Fruit fly (Drosophila melanogaster) whole organism, embryonic: ENCODE results near the gene CG7506.

Source experiments
- Antp ChIP-seq: fragments of 200-800 bp; sonication (Bioruptor generic); optimal IDR thresholded peaks from 3 replicates; lab custom pipeline; 2016; ENCODE audit warnings: missing biosample characterization, missing genetic modification characterization
- C15 ChIP-seq: fragments of 200-800 bp; sonication (Bioruptor generic); IDR thresholded peaks from 3 replicates; pipeline ENCODE4 v1.3.6; 2022; ENCODE audit warnings: missing biosample characterization, missing genetic modification characterization
- CG10654 ChIP-seq: fragments of 200-800 bp; sonication (Bioruptor generic); optimal IDR thresholded peaks from 2 replicates; lab custom pipeline; 2016; ENCODE audit warnings: missing biosample characterization, missing genetic modification characterization
- CG10979 ChIP-seq: fragments of 200-800 bp; sonication (Bioruptor generic); optimal IDR thresholded peaks from 2 replicates; lab custom pipeline; 2018; ENCODE audit warnings: missing biosample characterization, mild to moderate bottlenecking, missing genetic modification characterization, moderate library complexity
- CG12659 ChIP-seq: fragments of 200-800 bp; sonication (Bioruptor generic); optimal IDR thresholded peaks from 3 replicates; lab custom pipeline; 2017; ENCODE audit warnings: mild to moderate bottlenecking, missing biosample characterization, missing genetic modification reagents, missing genetic modification characterization
- CG14441 ChIP-seq: fragments of 200-800 bp; sonication (Bioruptor generic); IDR thresholded peaks from 2 replicates; pipeline ENCODE4 v1.3.6; 2022; ENCODE audit warnings: missing biosample characterization, missing genetic modification characterization
- CG18619 ChIP-seq: fragments of 200-800 bp; sonication (Bioruptor generic); optimal IDR thresholded peaks from 3 replicates; lab custom pipeline; 2017; ENCODE audit warnings: missing biosample characterization, mild to moderate bottlenecking, missing genetic modification characterization
- CG2678 ChIP-seq: fragments of 200-800 bp; sonication (Bioruptor generic); optimal IDR thresholded peaks from 3 replicates; lab custom pipeline; 2019; ENCODE audit warnings: missing biosample characterization, mild to moderate bottlenecking, missing genetic modification characterization, moderate library complexity
- CG2712 ChIP-seq: fragments of 200-800 bp; optimal IDR thresholded peaks from 3 replicates; lab custom pipeline; 2019; ENCODE audit warnings: missing biosample characterization, mild to moderate bottlenecking, missing genetic modification characterization, moderate library complexity
- CG34224 ChIP-seq: fragments of 200-800 bp; sonication (Bioruptor generic); IDR thresholded peaks from 3 replicates; pipeline ENCODE4 v1.3.6; 2022; ENCODE audit warnings: missing biosample characterization, missing genetic modification characterization; ENCODE audit not compliant: partially characterized antibody
- CG6175 ChIP-seq: fragments of 200-800 bp; sonication (Bioruptor generic); IDR thresholded peaks from 3 replicates; pipeline ENCODE4 v1.3.6; 2022; ENCODE audit warnings: missing biosample characterization, missing genetic modification characterization
- CG6854 ChIP-seq: fragments of 200-800 bp; sonication (Bioruptor generic); optimal IDR thresholded peaks from 3 replicates; lab custom pipeline; 2017; ENCODE audit warnings: missing biosample characterization, mild to moderate bottlenecking, missing genetic modification characterization
- CG7745 ChIP-seq: fragments of 200-800 bp; sonication (Bioruptor generic); optimal IDR thresholded peaks from 2 replicates; lab custom pipeline; 2018; ENCODE audit warnings: missing biosample characterization, mild to moderate bottlenecking, missing genetic modification characterization, moderate library complexity
- CG8281 ChIP-seq: fragments of 200-800 bp; sonication (Bioruptor generic); optimal IDR thresholded peaks from 2 replicates; lab custom pipeline; 2018; ENCODE audit warnings: missing biosample characterization, mild to moderate bottlenecking, missing genetic modification characterization, moderate library complexity
- CG8388 ChIP-seq: fragments of 200-800 bp; sonication (Bioruptor generic); optimal IDR thresholded peaks from 2 replicates; lab custom pipeline; 2019; ENCODE audit warnings: missing biosample characterization, mild to moderate bottlenecking, missing genetic modification characterization, moderate library complexity
- CG8924 ChIP-seq: fragments of 200-800 bp; optimal IDR thresholded peaks from 3 replicates; lab custom pipeline; 2019; ENCODE audit warnings: missing biosample characterization, mild to moderate bottlenecking, missing genetic modification characterization, moderate library complexity
- CG8944 ChIP-seq: fragments of 200-800 bp; sonication (Bioruptor generic); optimal IDR thresholded peaks from 3 replicates; lab custom pipeline; 2016; ENCODE audit warnings: missing biosample characterization, missing genetic modification characterization
- CG9876 ChIP-seq: fragments of 200-800 bp; sonication (Bioruptor generic); optimal IDR thresholded peaks from 2 replicates; lab custom pipeline; 2016; ENCODE audit warnings: missing biosample characterization, missing genetic modification characterization
- CoRest ChIP-seq: fragments of 200-800 bp; sonication (Bioruptor generic); optimal IDR thresholded peaks from 3 replicates; lab custom pipeline; 2018; ENCODE audit warnings: missing biosample characterization, mild to moderate bottlenecking, missing genetic modification characterization, moderate library complexity
- D19A ChIP-seq: fragments of 200-800 bp; optimal IDR thresholded peaks from 3 replicates; lab custom pipeline; 2019; ENCODE audit warnings: missing biosample characterization, mild to moderate bottlenecking, missing genetic modification characterization, moderate library complexity
- GATAe ChIP-seq: fragments of 200-800 bp; sonication (Bioruptor generic); conservative IDR thresholded peaks from 2 replicates; pipeline ENCODE4 v1.3.6; 2022; ENCODE audit warnings: missing biosample characterization, missing genetic modification characterization
- HLH3B ChIP-seq: fragments of 200-800 bp; sonication (Bioruptor generic); IDR thresholded peaks from 2 replicates; pipeline ENCODE4 v1.3.6; 2022; ENCODE audit warnings: missing biosample characterization, missing genetic modification characterization
- HLH4C ChIP-seq: fragments of 200-800 bp; sonication (Bioruptor generic); IDR thresholded peaks from 3 replicates; pipeline ENCODE4 v1.3.6; 2022; ENCODE audit warnings: missing biosample characterization, missing genetic modification characterization; ENCODE audit not compliant: partially characterized antibody
- Hand ChIP-seq: fragments of 200-800 bp; sonication (Bioruptor generic); optimal IDR thresholded peaks from 2 replicates; lab custom pipeline; 2017; ENCODE audit warnings: mild to moderate bottlenecking, missing biosample characterization, missing genetic modification reagents, missing genetic modification characterization
- Med ChIP-seq: fragments of 200-800 bp; sonication (Bioruptor generic); peaks from one replicate; lab custom pipeline; 2016; ENCODE audit warnings: missing biosample characterization, missing genetic modification characterization, mild to moderate bottlenecking, inconsistent platforms, moderate library complexity
- Ssrp ChIP-seq: fragments of 200-800 bp; sonication (Bioruptor generic); optimal IDR thresholded peaks from 2 replicates; lab custom pipeline; 2018; ENCODE audit warnings: missing biosample characterization, mild to moderate bottlenecking, missing genetic modification characterization, moderate library complexity
- ab ChIP-seq: fragments of 200-800 bp; sonication (Bioruptor generic); optimal IDR thresholded peaks from 2 replicates; lab custom pipeline; 2016; ENCODE audit warnings: missing biosample characterization, missing genetic modification characterization
- ara ChIP-seq: fragments of 200-800 bp; sonication (Bioruptor generic); IDR thresholded peaks from 2 replicates; pipeline ENCODE4 v1.3.6; 2022; ENCODE audit warnings: missing biosample characterization, missing genetic modification characterization
- ase ChIP-seq: fragments of 200-800 bp; sonication (Bioruptor generic); IDR thresholded peaks from 3 replicates; pipeline ENCODE4 v1.3.6; 2022; ENCODE audit warnings: missing biosample characterization, missing genetic modification characterization
- ash1 ChIP-seq: fragments of 200-800 bp; sonication (Bioruptor generic); optimal IDR thresholded peaks from 2 replicates; lab custom pipeline; 2018; ENCODE audit warnings: missing biosample characterization, mild to moderate bottlenecking, missing genetic modification characterization
- cato ChIP-seq: fragments of 200-800 bp; sonication (Bioruptor generic); optimal IDR thresholded peaks from 2 replicates; lab custom pipeline; 2016; ENCODE audit warnings: missing biosample characterization, missing genetic modification characterization, borderline replicate concordance
- da ChIP-seq: fragments of 200-800 bp; sonication (Bioruptor generic); optimal IDR thresholded peaks from 2 replicates; lab custom pipeline; 2016; ENCODE audit warnings: missing biosample characterization, missing genetic modification characterization
- disco-r ChIP-seq: fragments of 200-800 bp; sonication (Bioruptor generic); optimal IDR thresholded peaks from 2 replicates; lab custom pipeline; 2016; ENCODE audit warnings: missing biosample characterization, missing genetic modification characterization
- dmrt11E ChIP-seq: fragments of 200-800 bp; sonication (Bioruptor generic); optimal IDR thresholded peaks from 3 replicates; lab custom pipeline; 2018; ENCODE audit warnings: missing biosample characterization, mild to moderate bottlenecking, missing genetic modification characterization, moderate library complexity
- dmrt99B ChIP-seq: fragments of 200-800 bp; sonication (Bioruptor generic); optimal IDR thresholded peaks from 2 replicates; lab custom pipeline; 2018; ENCODE audit warnings: missing biosample characterization, mild to moderate bottlenecking, missing genetic modification characterization, moderate library complexity
- en ChIP-seq: fragments of 200-800 bp; sonication (Bioruptor generic); optimal IDR thresholded peaks from 2 replicates; lab custom pipeline; 2016; ENCODE audit warnings: missing biosample characterization, missing genetic modification characterization
- exex ChIP-seq: fragments of 200-800 bp; sonication (Bioruptor generic); optimal IDR thresholded peaks from 4 replicates; lab custom pipeline; 2018; ENCODE audit warnings: missing biosample characterization, mild to moderate bottlenecking, missing genetic modification characterization, moderate library complexity
- fd64A ChIP-seq: fragments of 200-800 bp; sonication (Bioruptor generic); optimal IDR thresholded peaks from 3 replicates; lab custom pipeline; 2018; ENCODE audit warnings: missing biosample characterization, mild to moderate bottlenecking, missing genetic modification characterization
- fru ChIP-seq: fragments of >200 bp; optimal IDR thresholded peaks from 2 replicates; lab custom pipeline; 2017
- gce ChIP-seq: fragments of 200-800 bp; sonication (Bioruptor generic); IDR thresholded peaks from 3 replicates; pipeline ENCODE4 v1.3.6; 2022; ENCODE audit warnings: missing biosample characterization, missing genetic modification characterization
- gcm2 ChIP-seq: fragments of 200-800 bp; sonication (Bioruptor generic); optimal IDR thresholded peaks from 2 replicates; lab custom pipeline; 2016; ENCODE audit warnings: missing biosample characterization, missing genetic modification characterization
- h ChIP-seq: fragments of >200 bp; optimal IDR thresholded peaks from 2 replicates; lab custom pipeline; 2017
- ind ChIP-seq: fragments of 200-800 bp; sonication (Bioruptor generic); optimal IDR thresholded peaks from 3 replicates; lab custom pipeline; 2016; ENCODE audit warnings: missing biosample characterization, missing genetic modification characterization
- knrl ChIP-seq: fragments of 200-800 bp; sonication (Bioruptor generic); IDR thresholded peaks from 3 replicates; pipeline ENCODE4 v1.3.6; 2022; ENCODE audit warnings: missing biosample characterization, missing genetic modification characterization; ENCODE audit not compliant: partially characterized antibody
- lbe ChIP-seq: fragments of 200-800 bp; sonication (Bioruptor generic); optimal IDR thresholded peaks from 2 replicates; lab custom pipeline; 2016; ENCODE audit warnings: missing biosample characterization, mild to moderate bottlenecking, missing genetic modification characterization
- nmo ChIP-seq: fragments of 200-800 bp; sonication (Bioruptor generic); optimal IDR thresholded peaks from 2 replicates; lab custom pipeline; 2018; ENCODE audit warnings: missing biosample characterization, mild to moderate bottlenecking, missing genetic modification characterization, moderate library complexity
- pita ChIP-seq: fragments of 200-800 bp; sonication (Bioruptor generic); optimal IDR thresholded peaks from 2 replicates; lab custom pipeline; 2017; ENCODE audit warnings: missing biosample characterization, mild to moderate bottlenecking, missing genetic modification characterization
- pnt ChIP-seq: fragments of 200-800 bp; sonication (Bioruptor generic); optimal IDR thresholded peaks from 3 replicates; lab custom pipeline; 2016; ENCODE audit warnings: missing biosample characterization, missing genetic modification characterization
- pum ChIP-seq: fragments of 200-800 bp; sonication (Bioruptor generic); optimal IDR thresholded peaks from 2 replicates; lab custom pipeline; 2016; ENCODE audit warnings: missing biosample characterization, missing genetic modification characterization
- unpg ChIP-seq: fragments of 200-800 bp; sonication (Bioruptor generic); optimal IDR thresholded peaks from 3 replicates; lab custom pipeline; 2018; ENCODE audit warnings: missing biosample characterization, mild to moderate bottlenecking, missing genetic modification characterization, moderate library complexity
- vvl ChIP-seq: fragments of 200-800 bp; sonication (Bioruptor generic); IDR thresholded peaks from 2 replicates; pipeline ENCODE4 v1.3.6; 2022; ENCODE audit warnings: missing biosample characterization, missing genetic modification characterization

CG7506 gene

dm6 chr3L:7614226-7614625 is 27.2 kb downstream of the CG7506 start (continued):
- TF ChIP-seq gce (GFP tag; lab: Robert Waterston, UW) (peak; percentile 32; the same call in 1 of the 3 replicates), vvl (0 out of 2 replicates have a peak, but pooled peaks have one; percentile 37), Hand (GFP tag; lab: Kevin White, UChicago) (no peak), CG6175 (GFP tag; lab: Robert Waterston, UW) (peak; percentile 54; the same call in 1 of the 3 replicates), Ssrp (tag; lab: Kevin White, UChicago) (peak; percentile 53), CG9876 (GFP tag; lab: Kevin White, UChicago) (no peak), gcm2 (GFP tag; lab: Kevin White, UChicago) (no peak), CG34224 (GFP tag; lab: Robert Waterston, UW) (no peak), dmrt99B (tag; lab: Kevin White, UChicago) (peak; percentile 68), CG2678 (tag; lab: Kevin White, UChicago) (peak; percentile 65), D19A (tag; lab: Kevin White, UChicago) (peak; percentile 30), pnt (GFP tag; lab: Kevin White, UChicago) (peak; percentile 25), HLH3B (GFP tag; lab: Robert Waterston, UW) (no peak), ara (0 out of 2 replicates have a peak, but pooled peaks have one; percentile 25), ab (GFP tag; lab: Kevin White, UChicago) (no peak), fru (lab: Kevin White, UChicago) (no peak), CG6854 (GFP tag; lab: Kevin White, UChicago) (no peak), Antp (GFP tag; lab: Kevin White, UChicago) (peak; percentile 20), cato (no peak), CG10654 (GFP tag; lab: Kevin White, UChicago) (peak; percentile 27), CoRest (tag; lab: Kevin White, UChicago) (peak; percentile 50), C15 (GFP tag; lab: Robert Waterston, UW) (no peak), knrl (no peak), GATAe (GFP tag; lab: Robert Waterston, UW) (no peak), CG7745 (no peak), lbe (peak; percentile 55), CG12659 (GFP tag; lab: Kevin White, UChicago) (peak; percentile 3), CG2712 (tag; lab: Kevin White, UChicago) (peak; percentile 67), HLH4C (GFP tag; lab: Robert Waterston, UW) (no peak), unpg (GFP tag; lab: Kevin White, UChicago) (peak; percentile 63), CG8924 (tag; lab: Kevin White, UChicago) (peak; percentile 0), da (GFP tag; lab: Kevin White, UChicago) (no peak), exex (tag; lab: Kevin White, UChicago) (no peak), disco-r (no peak), h (no peak), Med (GFP tag; lab: Kevin White, UChicago) (peak; percentile 82), en (no peak), nmo (peak; percentile 46), CG8388 (GFP tag; lab: Kevin White, UChicago) (peak; percentile 28), pum (GFP tag; lab: Kevin White, UChicago) (peak; percentile 27), pita (GFP tag; lab: Kevin White, UChicago) (no peak), CG18619 (no peak), ind (GFP tag; lab: Kevin White, UChicago) (peak; percentile 62), CG8281 (tag; lab: Kevin White, UChicago) (no peak), CG8944 (GFP tag; lab: Kevin White, UChicago) (peak; percentile 2), ase (GFP tag; lab: Robert Waterston, UW) (0 out of 3 replicates have a peak, but pooled peaks have one; percentile 42), CG10979 (peak; percentile 63), fd64A (no peak), CG14441 (GFP tag; lab: Robert Waterston, UW) (peak; percentile 43; the same call in 1 of the 2 replicates), dmrt11E (tag; lab: Kevin White, UChicago) (peak; percentile 56), ash1 (GFP tag; lab: Kevin White, UChicago) (no peak)
